Worm (Caenorhabditis elegans) whole organism, L3 larva: ENCODE data around the gene str-96.
"Not testable (repeated sequence)": the region's sequence is repeated elsewhere in the genome, so short reads cannot be mapped to it uniquely, and the experiment has no call there.

ENCODE experiments used
- R02D3.7 ChIP-seq: fragments of 150-350 bp; optimal IDR thresholded peaks from 2 replicates; lab custom pipeline; 2014; ENCODE audit warnings: missing biosample characterization, missing genetic modification characterization
- ZK546.5 ChIP-seq: sonication (generic microtip); optimal IDR thresholded peaks from 2 replicates; lab custom pipeline; 2017; ENCODE audit warnings: missing biosample characterization, missing genetic modification characterization
- aly-2 ChIP-seq: fragments of 150-350 bp; optimal IDR thresholded peaks from 2 replicates; lab custom pipeline; 2014; ENCODE audit warnings: missing biosample characterization, missing genetic modification characterization
- ama-1 ChIP-seq: fragments of 150-350 bp; optimal IDR thresholded peaks from 2 replicates; lab custom pipeline; 2018
- ceh-16 ChIP-seq: sonication (generic microtip); optimal IDR thresholded peaks from 2 replicates; lab custom pipeline; 2017; ENCODE audit warnings: missing biosample characterization, missing genetic modification characterization
- ceh-28 ChIP-seq: fragments of 150-350 bp; optimal IDR thresholded peaks from 2 replicates; lab custom pipeline; 2014; ENCODE audit warnings: missing biosample characterization, missing genetic modification reagents, missing genetic modification characterization
- ceh-82 ChIP-seq: fragments of 150-350 bp; optimal IDR thresholded peaks from 2 replicates; lab custom pipeline; 2014; ENCODE audit warnings: missing biosample characterization, missing genetic modification characterization
- ceh-9 ChIP-seq: sonication (generic microtip); optimal IDR thresholded peaks from 2 replicates; lab custom pipeline; 2018; ENCODE audit warnings: missing biosample characterization, missing genetic modification characterization
- daf-12 ChIP-seq: fragments of 150-350 bp; optimal IDR thresholded peaks from 2 replicates; lab custom pipeline; 2014; ENCODE audit warnings: missing biosample characterization, missing genetic modification reagents, missing genetic modification characterization
- egl-27 ChIP-seq: sonication (generic microtip); optimal IDR thresholded peaks from 4 replicates; lab custom pipeline; 2017; ENCODE audit warnings: missing biosample characterization, missing genetic modification reagents, missing genetic modification characterization
- egl-5 ChIP-seq: fragments of 150-350 bp; optimal IDR thresholded peaks from 2 replicates; lab custom pipeline; 2017; ENCODE audit warnings: missing biosample characterization, missing genetic modification reagents, missing genetic modification characterization, inconsistent platforms
- elt-1 ChIP-seq: fragments of 150-350 bp; optimal IDR thresholded peaks from 2 replicates; lab custom pipeline; 2014; ENCODE audit warnings: missing biosample characterization, missing genetic modification characterization
- elt-2 ChIP-seq: sonication (generic microtip); optimal IDR thresholded peaks from 2 replicates; lab custom pipeline; 2016; ENCODE audit warnings: missing genetic modification reagents, mild to moderate bottlenecking, missing genetic modification characterization, missing compliant biosample characterization
- elt-3 ChIP-seq, 3 experiments: fragments of 150-350 bp in 1 of 3; sonication (generic microtip) in 2 of 3; optimal IDR thresholded peaks; 2 replicates in 2 of 3; 4 replicates in 1 of 3; lab custom pipeline; 2014 to 2017; ENCODE audit warnings: missing biosample characterization in 3 of 3, missing genetic modification characterization in 3 of 3
- eor-1 ChIP-seq, 2 experiments: fragments of 150-350 bp; optimal IDR thresholded peaks; 2 replicates each; lab custom pipeline; 2014 to 2018; ENCODE audit warnings: missing biosample characterization in 2 of 2, missing genetic modification characterization in 2 of 2
- fkh-10 ChIP-seq: sonication (generic microtip); optimal IDR thresholded peaks from 2 replicates; lab custom pipeline; 2017; ENCODE audit warnings: missing biosample characterization, missing genetic modification reagents, missing genetic modification characterization
- fkh-2 ChIP-seq: fragments of 150-350 bp; optimal IDR thresholded peaks from 2 replicates; lab custom pipeline; 2014; ENCODE audit warnings: missing biosample characterization, missing genetic modification reagents, missing genetic modification characterization
- fos-1 ChIP-seq: fragments of 150-350 bp; optimal IDR thresholded peaks from 2 replicates; lab custom pipeline; 2014; ENCODE audit warnings: missing biosample characterization, missing genetic modification characterization
- hmg-11 ChIP-seq: sonication (generic microtip); optimal IDR thresholded peaks from 2 replicates; lab custom pipeline; 2016; ENCODE audit warnings: missing genetic modification characterization, missing compliant biosample characterization
- jun-1 ChIP-seq: fragments of 150-350 bp; optimal IDR thresholded peaks from 2 replicates; lab custom pipeline; 2014; ENCODE audit warnings: missing biosample characterization, missing genetic modification reagents, missing genetic modification characterization
- lin-15B ChIP-seq: fragments of 150-350 bp; optimal IDR thresholded peaks from 2 replicates; lab custom pipeline; 2014; ENCODE audit warnings: missing biosample characterization, missing genetic modification characterization
- lsy-12 ChIP-seq: sonication (generic microtip); optimal IDR thresholded peaks from 2 replicates; lab custom pipeline; 2016; ENCODE audit warnings: mild to moderate bottlenecking, missing genetic modification characterization, missing compliant biosample characterization
- mdl-1 ChIP-seq: fragments of 150-350 bp; optimal IDR thresholded peaks from 2 replicates; lab custom pipeline; 2014; ENCODE audit warnings: missing biosample characterization, missing genetic modification characterization
- mml-1 ChIP-seq: fragments of 150-350 bp; sonication (generic microtip); optimal IDR thresholded peaks from 3 replicates; lab custom pipeline; 2014; ENCODE audit warnings: missing biosample characterization, missing genetic modification characterization
- nfya-1 ChIP-seq: sonication (generic microtip); optimal IDR thresholded peaks from 2 replicates; lab custom pipeline; 2017; ENCODE audit warnings: missing genetic modification characterization, mild to moderate bottlenecking, missing compliant biosample characterization, antibody characterized with exemption, moderate library complexity; ENCODE audit not compliant: insufficient read depth
- nhr-11 ChIP-seq: fragments of 150-350 bp; optimal IDR thresholded peaks from 2 replicates; lab custom pipeline; 2014; ENCODE audit warnings: missing biosample characterization, missing genetic modification characterization
- nhr-12 ChIP-seq: fragments of 150-350 bp; optimal IDR thresholded peaks from 2 replicates; lab custom pipeline; 2014; ENCODE audit warnings: missing biosample characterization, missing genetic modification characterization
- nhr-23 ChIP-seq: fragments of 150-350 bp; optimal IDR thresholded peaks from 2 replicates; lab custom pipeline; 2014; ENCODE audit warnings: missing biosample characterization, missing genetic modification reagents, missing genetic modification characterization
- nhr-237 ChIP-seq: fragments of 150-350 bp; optimal IDR thresholded peaks from 2 replicates; lab custom pipeline; 2014; ENCODE audit warnings: missing biosample characterization, missing genetic modification characterization
- nhr-25 ChIP-seq: sonication (generic microtip); optimal IDR thresholded peaks from 2 replicates; lab custom pipeline; 2017; ENCODE audit warnings: missing biosample characterization, missing genetic modification characterization
- nhr-28 ChIP-seq: fragments of 150-350 bp; optimal IDR thresholded peaks from 2 replicates; lab custom pipeline; 2014; ENCODE audit warnings: missing biosample characterization, missing genetic modification characterization
- nhr-67 ChIP-seq: fragments of 150-350 bp; optimal IDR thresholded peaks from 2 replicates; lab custom pipeline; 2014; ENCODE audit warnings: missing biosample characterization, missing genetic modification characterization
- nhr-77 ChIP-seq: fragments of 150-350 bp; optimal IDR thresholded peaks from 2 replicates; lab custom pipeline; 2014; ENCODE audit warnings: missing biosample characterization, missing genetic modification characterization
- pha-4 ChIP-seq: fragments of 150-350 bp; optimal IDR thresholded peaks from 2 replicates; lab custom pipeline; 2014; ENCODE audit warnings: missing biosample characterization, missing genetic modification reagents, missing genetic modification characterization
- pqm-1 ChIP-seq: fragments of 150-350 bp; optimal IDR thresholded peaks from 2 replicates; lab custom pipeline; 2017; ENCODE audit warnings: missing biosample characterization, missing genetic modification characterization, inconsistent platforms
- sea-2 ChIP-seq: fragments of 150-350 bp; sonication (generic microtip); optimal IDR thresholded peaks from 4 replicates; lab custom pipeline; 2014; ENCODE audit warnings: missing biosample characterization, missing genetic modification reagents, missing genetic modification characterization
- snpc-4 ChIP-seq: fragments of 150-350 bp; optimal IDR thresholded peaks from 2 replicates; lab custom pipeline; 2014; ENCODE audit warnings: missing biosample characterization, missing genetic modification characterization
- unc-39 ChIP-seq: sonication (generic microtip); optimal IDR thresholded peaks from 4 replicates; lab custom pipeline; 2017; ENCODE audit warnings: missing biosample characterization, missing genetic modification characterization
- unc-62 ChIP-seq: fragments of 150-350 bp; sonication (generic microtip); optimal IDR thresholded peaks from 4 replicates; lab custom pipeline; 2014; ENCODE audit warnings: missing biosample characterization, missing genetic modification reagents, missing genetic modification characterization
- zag-1 ChIP-seq: fragments of 150-350 bp; optimal IDR thresholded peaks from 2 replicates; lab custom pipeline; 2014; ENCODE audit warnings: missing biosample characterization, missing genetic modification characterization
- ztf-4 ChIP-seq: fragments of 150-350 bp; optimal IDR thresholded peaks from 2 replicates; lab custom pipeline; 2014; ENCODE audit warnings: missing biosample characterization, missing genetic modification characterization

str-96 gene

ce11 chrV:15264131-15264530, 29.6 kb downstream of the str-96 start, which contains the start of gene M01B2.12:
TSS of gene M01B2.12 (minus strand) at chrV:15264231.
- TF ChIP-seq pqm-1 (no peak), nhr-77 (tag; lab: Kevin White, UChicago) (no peak), jun-1 (tag; lab: Kevin White, UChicago) (no peak), nhr-67 (tag; lab: Kevin White, UChicago) (no peak), aly-2 (tag; lab: Kevin White, UChicago) (no peak), egl-27 (no peak), ztf-4 (tag; lab: Kevin White, UChicago) (no peak), R02D3.7 (no peak), lin-15B (no peak), elt-3 (tag; optimal IDR thresholded peaks at IDR 0.05; lab: Kevin White, UChicago) (no peak), ceh-82 (tag; lab: Kevin White, UChicago) (no peak), mdl-1 (no peak), nhr-25 (tag; lab: Kevin White, UChicago) (no peak), nhr-237 (tag; lab: Kevin White, UChicago) (no peak)

DNA sequence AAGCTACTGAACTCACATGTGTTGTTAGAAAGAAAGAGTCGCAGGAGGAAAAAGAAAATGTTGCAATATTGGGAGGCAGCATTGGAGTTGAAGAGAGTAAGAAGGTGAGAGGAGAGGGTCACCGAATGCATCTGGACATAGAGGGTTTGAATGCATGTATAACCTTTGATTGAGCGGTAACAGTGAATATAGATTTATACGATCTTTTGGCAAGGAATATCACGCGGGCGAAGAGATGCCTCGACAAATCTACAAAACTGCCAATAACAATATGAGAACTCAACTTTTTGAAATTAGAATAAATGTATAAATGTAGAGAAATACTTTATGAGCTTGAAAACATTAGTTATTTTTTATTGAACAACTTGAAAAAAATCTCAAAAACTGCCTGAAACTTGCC, 31.4 kb downstream of the str-96 start, which contains the start of gene M01B2.10:
M01B2.10 (minus strand) TSS at position 101 of the 400 bp plus-strand sequence.
- TF ChIP-seq ztf-4 (tag; lab: Kevin White, UChicago); ZK546.5 (tag; lab: Kevin White, UChicago); lsy-12: not testable (repeated sequence)

- TF ChIP-seq unc-62 (GFP tag; lab: Kevin White, UChicago): no peak
- no peak for TF ChIP-seq aly-2 (tag; lab: Kevin White, UChicago)
- TF ChIP-seq lin-15B: no peak
- TF ChIP-seq ceh-16 (tag; lab: Kevin White, UChicago): no peak
- no peak for TF ChIP-seq nhr-11 (tag; lab: Kevin White, UChicago)
- no peak for TF ChIP-seq fkh-10 (GFP tag; lab: Kevin White, UChicago)
- no peak for TF ChIP-seq pqm-1
- no peak for TF ChIP-seq nhr-28 (tag; lab: Kevin White, UChicago)
- TF ChIP-seq daf-12 (tag; lab: Kevin White, UChicago): no peak
- TF ChIP-seq unc-39: no peak
- no peak for TF ChIP-seq ama-1 (lab: Kevin White, UChicago)
Measured at ce11 chrV:15259904-15260303, 33.9 kb downstream of the str-96 start, which contains the start of gene M01B2.8. TSS of gene M01B2.8 (plus strand) at chrV:15260204.

DNA sequence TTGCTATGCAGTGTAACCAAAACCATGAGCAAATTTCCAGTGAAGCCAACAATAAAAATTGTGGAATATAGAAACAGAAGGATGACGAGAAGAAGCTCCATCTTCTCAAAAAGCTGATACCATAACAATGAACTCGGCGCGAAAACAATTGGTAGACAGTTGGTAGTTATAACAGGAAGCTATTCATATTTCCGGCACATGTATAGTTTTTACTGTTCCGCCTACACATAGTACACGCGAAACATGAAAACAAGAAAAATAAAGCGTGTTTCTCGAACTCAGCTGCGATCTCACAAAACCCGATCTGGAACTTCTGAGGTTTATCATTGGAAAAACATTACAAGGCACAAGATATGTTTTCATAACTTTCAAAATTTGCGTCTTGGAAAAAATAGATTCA, 34.7 kb downstream of the str-96 start, which contains the start of gene srsx-37:
srsx-37 (minus strand) TSS at position 101 of the 400 bp plus-strand sequence.
- TF ChIP-seq unc-62 (GFP tag; lab: Kevin White, UChicago) (no peak), elt-2 (tag; lab: Kevin White, UChicago) (no peak), pqm-1 (no peak), nhr-237 (tag; lab: Kevin White, UChicago) (no peak), ceh-9 (tag; lab: Kevin White, UChicago) (no peak), ceh-28 (tag; lab: Kevin White, UChicago) (no peak), snpc-4 (tag; lab: Kevin White, UChicago) (no peak), ceh-82 (tag; lab: Kevin White, UChicago) (no peak)
- TF ChIP-seq, all 47 proteins: peak for 0

DNA sequence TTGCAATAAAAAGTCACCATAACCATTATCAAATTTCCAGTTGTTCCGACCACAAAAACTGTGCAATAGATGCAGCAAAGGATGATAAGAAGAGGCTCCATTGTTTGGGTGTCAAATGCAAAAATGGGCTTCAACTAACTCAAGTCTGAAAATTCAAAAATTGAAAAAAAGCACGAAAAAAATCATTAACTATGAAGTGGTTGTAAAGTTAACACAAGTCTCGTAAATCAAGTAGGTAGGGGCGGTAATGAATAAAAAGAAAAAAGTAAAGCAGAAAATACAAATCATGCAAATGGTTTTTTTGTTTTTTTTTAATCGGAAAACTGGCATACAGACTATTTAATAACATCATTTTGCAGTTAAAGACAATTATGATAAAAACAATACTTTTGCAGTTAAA, 37.1 kb downstream of the str-96 start, which contains the start of gene srsx-39:
srsx-39 (minus strand) TSS at position 101 of the 400 bp plus-strand sequence.
- not testable (repeated sequence) for TF ChIP-seq egl-5, nhr-237, nhr-77 (tag; lab: Kevin White, UChicago)

- TF ChIP-seq mdl-1: no peak
Measured at ce11 chrV:15253529-15253928, 40.2 kb downstream of the str-96 start, which contains the start of gene srbc-75. TSS of gene srbc-75 (plus strand) at chrV:15253829.

DNA sequence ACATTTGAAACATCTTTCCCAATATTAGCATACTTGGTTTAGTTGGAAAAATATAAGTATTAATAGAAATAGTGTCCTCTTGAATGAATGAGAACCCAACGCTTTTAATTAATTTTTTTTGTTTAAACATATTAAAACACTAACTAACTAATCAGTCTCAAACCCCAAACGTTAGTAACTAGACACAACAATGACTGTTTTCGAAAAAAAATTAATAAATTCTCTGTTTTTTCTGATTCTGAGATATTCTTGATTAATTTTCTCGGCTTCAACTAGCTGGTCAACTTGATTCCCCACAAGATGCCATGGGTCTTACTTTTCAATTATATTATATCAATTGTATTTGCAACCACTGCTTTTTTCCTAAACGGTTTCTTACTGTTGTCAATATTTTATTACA, 41.7 kb downstream of the str-96 start, which contains the start of gene srbc-76:
srbc-76 (plus strand) TSS at position 301 of the 400 bp plus-strand sequence.
- TF ChIP-seq zag-1 (tag; lab: Kevin White, UChicago): no peak
- TF ChIP-seq hmg-11 (tag; lab: Kevin White, UChicago): no peak
- no peak for TF ChIP-seq unc-39
- no peak for TF ChIP-seq eor-1 (tag; optimal IDR thresholded peaks at IDR 0.05; lab: Kevin White, UChicago)
- no peak for TF ChIP-seq mml-1 (tag; lab: Kevin White, UChicago)
- TF ChIP-seq nhr-67 (tag; lab: Kevin White, UChicago): no peak
- TF ChIP-seq fos-1 (tag; lab: Kevin White, UChicago): no peak
- no peak for TF ChIP-seq R02D3.7
- no peak for TF ChIP-seq fkh-10 (GFP tag; lab: Kevin White, UChicago)
- no peak for TF ChIP-seq fkh-2
- no peak for TF ChIP-seq pha-4 (tag; lab: Kevin White, UChicago)
- TF ChIP-seq nhr-237 (tag; lab: Kevin White, UChicago): no peak
- no peak for TF ChIP-seq nhr-12
- TF ChIP-seq elt-2 (tag; lab: Kevin White, UChicago): no peak
- no peak for TF ChIP-seq elt-1 (tag; lab: Kevin White, UChicago)
- TF ChIP-seq sea-2 (GFP tag; lab: Kevin White, UChicago): no peak
- TF ChIP-seq snpc-4 (tag; lab: Kevin White, UChicago): no peak
- TF ChIP-seq nfya-1 (tag; lab: Kevin White, UChicago): no peak
- TF ChIP-seq ceh-82 (tag; lab: Kevin White, UChicago): no peak
- TF ChIP-seq nhr-23 (tag; lab: Kevin White, UChicago): no peak
- TF ChIP-seq, all 47 proteins: peak for 0
